Worm (Caenorhabditis elegans) whole organism, L2 larva: ENCODE results near the gene brp-1.

Source experiments
- F13H6.1 ChIP-seq: sonication (generic microtip); optimal IDR thresholded peaks from 2 replicates; lab custom pipeline; 2016; ENCODE audit warnings: missing genetic modification characterization, missing compliant biosample characterization
- R02D3.7 ChIP-seq: fragments of 150-350 bp; optimal IDR thresholded peaks from 2 replicates; lab custom pipeline; 2014; ENCODE audit warnings: missing biosample characterization, missing genetic modification characterization
- Y55F3AM.14 ChIP-seq: fragments of 200-800 bp; sonication (Bioruptor generic); optimal IDR thresholded peaks from 2 replicates; lab custom pipeline; 2018; ENCODE audit warnings: mild to moderate bottlenecking, missing genetic modification characterization, missing compliant biosample characterization
- ZK546.5 ChIP-seq: sonication (generic microtip); optimal IDR thresholded peaks from 2 replicates; lab custom pipeline; 2017; ENCODE audit warnings: missing biosample characterization, missing genetic modification characterization
- alr-1 ChIP-seq: fragments of 150-350 bp; optimal IDR thresholded peaks from 2 replicates; lab custom pipeline; 2014; ENCODE audit warnings: missing biosample characterization, missing genetic modification characterization
- ama-1 ChIP-seq: fragments of 150-350 bp; optimal IDR thresholded peaks from 2 replicates; lab custom pipeline; 2018; ENCODE audit warnings: inconsistent platforms
- ceh-16 ChIP-seq: fragments of 150-350 bp; optimal IDR thresholded peaks from 2 replicates; lab custom pipeline; 2014; ENCODE audit warnings: missing biosample characterization, missing genetic modification characterization
- crh-2 ChIP-seq: sonication (generic microtip); optimal IDR thresholded peaks from 2 replicates; lab custom pipeline; 2017; ENCODE audit warnings: missing biosample characterization, missing genetic modification characterization
- egl-27 ChIP-seq: sonication (generic microtip); optimal IDR thresholded peaks from 3 replicates; lab custom pipeline; 2017; ENCODE audit warnings: missing biosample characterization, missing genetic modification reagents, missing genetic modification characterization
- elt-1 ChIP-seq: fragments of 150-350 bp; optimal IDR thresholded peaks from 2 replicates; lab custom pipeline; 2014; ENCODE audit warnings: missing biosample characterization, missing genetic modification characterization
- fos-1 ChIP-seq: fragments of 150-350 bp; optimal IDR thresholded peaks from 2 replicates; lab custom pipeline; 2014; ENCODE audit warnings: missing biosample characterization, missing genetic modification characterization
- gmeb-1 ChIP-seq: fragments of 150-350 bp; optimal IDR thresholded peaks from 2 replicates; lab custom pipeline; 2014; ENCODE audit warnings: missing biosample characterization, missing genetic modification characterization
- lin-11 ChIP-seq: fragments of 150-350 bp; sonication (generic microtip); optimal IDR thresholded peaks from 2 replicates; lab custom pipeline; 2014; ENCODE audit warnings: missing biosample characterization, missing genetic modification characterization, inconsistent platforms, mixed read lengths
- lsy-2 ChIP-seq, 2 experiments: fragments of 150-350 bp in 1 of 2; sonication (generic microtip) in 1 of 2; optimal IDR thresholded peaks; 2 replicates each; lab custom pipeline; 2014 to 2017; ENCODE audit warnings: missing biosample characterization in 2 of 2, missing genetic modification characterization in 2 of 2
- mab-5 ChIP-seq: fragments of 150-350 bp; optimal IDR thresholded peaks from 2 replicates; lab custom pipeline; 2014; ENCODE audit warnings: missing biosample characterization, missing genetic modification characterization
- mbf-1 ChIP-seq: sonication (generic microtip); optimal IDR thresholded peaks from 2 replicates; lab custom pipeline; 2017; ENCODE audit warnings: missing biosample characterization, missing genetic modification characterization
- nhr-11 ChIP-seq: fragments of 150-350 bp; optimal IDR thresholded peaks from 2 replicates; lab custom pipeline; 2014; ENCODE audit warnings: missing biosample characterization, missing genetic modification characterization
- nhr-12 ChIP-seq: fragments of 150-350 bp; optimal IDR thresholded peaks from 2 replicates; lab custom pipeline; 2014; ENCODE audit warnings: missing biosample characterization, missing genetic modification characterization
- nhr-129 ChIP-seq: fragments of 150-350 bp; optimal IDR thresholded peaks from 2 replicates; lab custom pipeline; 2014; ENCODE audit warnings: missing biosample characterization, missing genetic modification characterization
- nhr-23 ChIP-seq: fragments of 150-350 bp; optimal IDR thresholded peaks from 2 replicates; lab custom pipeline; 2014; ENCODE audit warnings: missing biosample characterization, missing genetic modification reagents, missing genetic modification characterization
- nhr-237 ChIP-seq: fragments of 150-350 bp; optimal IDR thresholded peaks from 2 replicates; lab custom pipeline; 2014; ENCODE audit warnings: missing biosample characterization, missing genetic modification characterization
- nhr-6 ChIP-seq: fragments of 150-350 bp; optimal IDR thresholded peaks from 2 replicates; lab custom pipeline; 2014; ENCODE audit warnings: missing biosample characterization, missing genetic modification characterization
- nhr-77 ChIP-seq: fragments of 150-350 bp; optimal IDR thresholded peaks from 2 replicates; lab custom pipeline; 2014; ENCODE audit warnings: missing biosample characterization, missing genetic modification characterization
- peb-1 ChIP-seq: fragments of 150-350 bp; optimal IDR thresholded peaks from 2 replicates; lab custom pipeline; 2014; ENCODE audit warnings: missing biosample characterization, missing genetic modification characterization
- sem-4 ChIP-seq: fragments of 150-350 bp; optimal IDR thresholded peaks from 2 replicates; lab custom pipeline; 2014; ENCODE audit warnings: missing biosample characterization, missing genetic modification reagents, missing genetic modification characterization
- skn-1 ChIP-seq: sonication (generic microtip); optimal IDR thresholded peaks from 2 replicates; lab custom pipeline; 2017; ENCODE audit warnings: missing biosample characterization, missing genetic modification characterization
- snpc-4 ChIP-seq: fragments of 150-350 bp; optimal IDR thresholded peaks from 2 replicates; lab custom pipeline; 2014; ENCODE audit warnings: missing biosample characterization, missing genetic modification characterization
- unc-55 ChIP-seq: fragments of 150-350 bp; sonication (generic microtip); optimal IDR thresholded peaks from 3 replicates; lab custom pipeline; 2014; ENCODE audit warnings: missing biosample characterization, missing genetic modification reagents, missing genetic modification characterization
- zag-1 ChIP-seq: fragments of 150-350 bp; optimal IDR thresholded peaks from 2 replicates; lab custom pipeline; 2014; ENCODE audit warnings: missing biosample characterization, missing genetic modification characterization
- ztf-1 ChIP-seq: fragments of 200-800 bp; sonication (Bioruptor generic); conservative IDR thresholded peaks from 2 replicates; pipeline ENCODE4 v1.3.6; 2022; ENCODE audit warnings: missing genetic modification characterization, missing compliant biosample characterization
- ztf-4 ChIP-seq: fragments of 150-350 bp; optimal IDR thresholded peaks from 2 replicates; lab custom pipeline; 2014; ENCODE audit warnings: missing biosample characterization, missing genetic modification characterization

Gene brp-1

ce11 chrIII:12059521-12059920 lies 39.2 kb downstream of the brp-1 start:
- TF ChIP-seq snpc-4 (no peak), zag-1 (tag; lab: Kevin White, UChicago) (no peak), ztf-4 (tag; lab: Kevin White, UChicago) (no peak)
- TF ChIP-seq, all 48 proteins: peak for 0

- TF ChIP-seq lsy-2 (tag; optimal IDR thresholded peaks at IDR 0.05; lab: Kevin White, UChicago) (no peak), lin-11 (no peak)
These were observed 39.7 kb downstream of the brp-1 start for ce11 chrIII:12060092-12060491.

ce11 chrIII:12061413-12061812 lies 41.1 kb downstream of the brp-1 start, which contains the start of gene zyg-8:
zyg-8 (plus strand) TSS chrIII:12061713.
- no peak for TF ChIP-seq gmeb-1 (tag; lab: Kevin White, UChicago)

- no peak for TF ChIP-seq nhr-6
- no peak for TF ChIP-seq F13H6.1 (tag; lab: Kevin White, UChicago)
- no peak for TF ChIP-seq nhr-237 (tag; lab: Kevin White, UChicago)
- TF ChIP-seq sem-4 (tag; lab: Kevin White, UChicago) = no peak
- TF ChIP-seq mbf-1 (tag; lab: Kevin White, UChicago) = no peak
- no peak for TF ChIP-seq mab-5 (tag; lab: Kevin White, UChicago)
- no peak for TF ChIP-seq peb-1 (tag; lab: Kevin White, UChicago)
- no peak for TF ChIP-seq nhr-77
- no peak for TF ChIP-seq nhr-129
- no peak for TF ChIP-seq skn-1
- TF ChIP-seq crh-2 (tag; lab: Kevin White, UChicago) = no peak
- TF ChIP-seq gmeb-1 (tag; lab: Kevin White, UChicago) = no peak
- no peak for TF ChIP-seq Y55F3AM.14 (GFP tag; lab: Kevin White, UChicago)
- TF ChIP-seq R02D3.7 (tag; lab: Kevin White, UChicago) = no peak
- TF ChIP-seq ztf-1 = no peak
- TF ChIP-seq unc-55 = no peak
- no peak for TF ChIP-seq egl-27 (tag; lab: Kevin White, UChicago)
- no peak for TF ChIP-seq lin-11
These were observed 43.6 kb downstream of the brp-1 start for ce11 chrIII:12063934-12064333.

ce11 chrIII:12064494-12064893 lies 44.1 kb downstream of the brp-1 start:
- TF ChIP-seq peb-1 (tag; lab: Kevin White, UChicago) = no peak
- no peak for TF ChIP-seq elt-1 (tag; lab: Kevin White, UChicago)
- TF ChIP-seq ama-1 (lab: Kevin White, UChicago) = no peak
- TF ChIP-seq nhr-12 (tag; lab: Kevin White, UChicago) = no peak
- no peak for TF ChIP-seq fos-1 (tag; lab: Kevin White, UChicago)
- no peak for TF ChIP-seq unc-55
- TF ChIP-seq alr-1 = no peak
- no peak for TF ChIP-seq mbf-1 (tag; lab: Kevin White, UChicago)
- no peak for TF ChIP-seq ztf-1
- no peak for TF ChIP-seq ceh-16

- TF ChIP-seq nhr-11 (tag; lab: Kevin White, UChicago) (no peak), alr-1 (no peak), egl-27 (tag; lab: Kevin White, UChicago) (no peak), ZK546.5 (tag; lab: Kevin White, UChicago) (no peak), nhr-23 (tag; lab: Kevin White, UChicago) (no peak), nhr-6 (no peak), lsy-2 (tag; optimal IDR thresholded peaks at IDR 0.05; lab: Kevin White, UChicago) (no peak), unc-55 (no peak), nhr-237 (tag; lab: Kevin White, UChicago) (no peak)
These were observed 47.4 kb downstream of the brp-1 start for ce11 chrIII:12067736-12068135.
